Worm (Caenorhabditis elegans) whole organism, young adult: ENCODE measurements around the gene R07E5.15.
A peak's percentile ranks its signal among the peaks of the same experiment; 100 is the strongest.
"Not testable (repeated sequence)": the region's sequence is repeated elsewhere in the genome, so short reads cannot be mapped to it uniquely, and the experiment has no call there.

Experiments used
- B0336.3 ChIP-seq: fragments of 200-800 bp; sonication (Bioruptor generic); IDR thresholded peaks from 2 replicates; pipeline ENCODE4 v1.3.6; 2022; ENCODE audit warnings: missing genetic modification characterization, missing compliant biosample characterization
- C06A6.2 ChIP-seq: fragments of 200-800 bp; sonication (Bioruptor generic); conservative IDR thresholded peaks from 2 replicates; pipeline ENCODE4 v1.3.6; 2022; ENCODE audit warnings: missing genetic modification characterization, missing compliant biosample characterization
- D2030.7 ChIP-seq: fragments of 200-800 bp; sonication (Bioruptor generic); IDR thresholded peaks from 2 replicates; pipeline ENCODE4 v1.3.6; 2022; ENCODE audit warnings: missing genetic modification reagents, missing genetic modification characterization, missing compliant biosample characterization
- F22D6.2 ChIP-seq: sonication (generic microtip); optimal IDR thresholded peaks from 2 replicates; lab custom pipeline; 2016; ENCODE audit warnings: mild to moderate bottlenecking, missing genetic modification characterization, missing compliant biosample characterization
- F23B12.7 ChIP-seq: sonication (generic microtip); optimal IDR thresholded peaks from 2 replicates; lab custom pipeline; 2017; ENCODE audit warnings: missing genetic modification characterization, mild to moderate bottlenecking, missing compliant biosample characterization, antibody characterized with exemption, moderate library complexity; ENCODE audit not compliant: insufficient read depth
- F37B4.10 ChIP-seq: fragments of 200-800 bp; sonication (Bioruptor generic); IDR thresholded peaks from 2 replicates; pipeline ENCODE4 v1.3.6; 2022; ENCODE audit warnings: missing genetic modification characterization, missing compliant biosample characterization
- Y95B8A.8 ChIP-seq: fragments of 200-800 bp; sonication (Bioruptor generic); IDR thresholded peaks from 2 replicates; pipeline ENCODE4 v1.3.6; 2022; ENCODE audit warnings: missing genetic modification reagents, missing genetic modification characterization, missing compliant biosample characterization
- attf-5 ChIP-seq: fragments of 200-800 bp; sonication (Bioruptor generic); optimal IDR thresholded peaks from 2 replicates; lab custom pipeline; 2018; ENCODE audit warnings: mild to moderate bottlenecking, missing genetic modification characterization, missing compliant biosample characterization
- attf-6 ChIP-seq: fragments of 200-800 bp; sonication (Bioruptor generic); IDR thresholded peaks from 2 replicates; pipeline ENCODE4 v1.3.6; 2022; ENCODE audit warnings: missing genetic modification reagents, missing genetic modification characterization, missing compliant biosample characterization
- bed-2 ChIP-seq: fragments of 200-800 bp; sonication (Bioruptor generic); IDR thresholded peaks from 2 replicates; pipeline ENCODE4 v1.3.6; 2022; ENCODE audit warnings: missing genetic modification reagents, missing genetic modification characterization, missing compliant biosample characterization
- ceh-40 ChIP-seq: fragments of 200-800 bp; sonication (Bioruptor generic); IDR thresholded peaks from 2 replicates; pipeline ENCODE4 v1.3.6; 2022; ENCODE audit warnings: missing genetic modification characterization, missing compliant biosample characterization
- ceh-58 ChIP-seq: fragments of 200-800 bp; sonication (Bioruptor generic); IDR thresholded peaks from 2 replicates; pipeline ENCODE4 v1.3.6; 2022; ENCODE audit warnings: missing genetic modification characterization, missing compliant biosample characterization
- ceh-91 ChIP-seq: fragments of 200-800 bp; sonication (Bioruptor generic); IDR thresholded peaks from 2 replicates; pipeline ENCODE4 v1.3.6; 2022; ENCODE audit warnings: missing genetic modification reagents, missing genetic modification characterization, missing compliant biosample characterization
- ekl-4 ChIP-seq: fragments of 200-800 bp; sonication (Bioruptor generic); IDR thresholded peaks from 2 replicates; pipeline ENCODE4 v1.3.6; 2022; ENCODE audit warnings: missing genetic modification reagents, missing genetic modification characterization, missing compliant biosample characterization
- ets-4 ChIP-seq: fragments of 200-800 bp; sonication (Bioruptor generic); optimal IDR thresholded peaks from 2 replicates; lab custom pipeline; 2018; ENCODE audit warnings: mild to moderate bottlenecking, missing genetic modification characterization, missing compliant biosample characterization
- fkh-3 ChIP-seq: sonication (generic microtip); optimal IDR thresholded peaks from 2 replicates; lab custom pipeline; 2016; ENCODE audit warnings: mild to moderate bottlenecking, missing genetic modification characterization, missing compliant biosample characterization
- him-1 ChIP-seq: sonication (generic microtip); optimal IDR thresholded peaks from 2 replicates; lab custom pipeline; 2016; ENCODE audit warnings: missing genotype, missing genetic modification reagents, missing genetic modification characterization, missing compliant biosample characterization
- lag-1 ChIP-seq: fragments of 200-800 bp; sonication (Bioruptor generic); IDR thresholded peaks from 2 replicates; pipeline ENCODE4 v1.3.6; 2022; ENCODE audit warnings: missing genetic modification reagents, missing genetic modification characterization, missing compliant biosample characterization
- let-526 ChIP-seq: fragments of 200-800 bp; sonication (Bioruptor generic); IDR thresholded peaks from 2 replicates; pipeline ENCODE4 v1.3.6; 2022; ENCODE audit warnings: missing genetic modification reagents, missing genetic modification characterization, missing compliant biosample characterization
- let-607 ChIP-seq, 2 experiments: fragments of 200-800 bp in 1 of 2; sonication (Bioruptor generic) in 1 of 2; sonication (generic microtip) in 1 of 2; optimal IDR thresholded peaks; 2 replicates each; lab custom pipeline; 2016 to 2018; ENCODE audit warnings: mild to moderate bottlenecking in 2 of 2, missing compliant biosample characterization in 2 of 2, missing genetic modification characterization in 2 of 2, moderate library complexity in 2 of 2, missing genotype in 1 of 2
- lin-26 ChIP-seq: fragments of 200-800 bp; sonication (Bioruptor generic); IDR thresholded peaks from 2 replicates; pipeline ENCODE4 v1.3.6; 2022; ENCODE audit warnings: missing genetic modification reagents, missing genetic modification characterization, missing compliant biosample characterization
- lin-40 ChIP-seq: sonication (generic microtip); optimal IDR thresholded peaks from 2 replicates; lab custom pipeline; 2016; ENCODE audit warnings: missing genetic modification characterization, mild to moderate bottlenecking, missing compliant biosample characterization, missing genotype, missing genetic modification reagents
- madf-3 ChIP-seq: fragments of 200-800 bp; sonication (Bioruptor generic); IDR thresholded peaks from 2 replicates; pipeline ENCODE4 v1.3.6; 2022; ENCODE audit warnings: missing genetic modification reagents, missing genetic modification characterization, missing compliant biosample characterization
- madf-8 ChIP-seq: fragments of 200-800 bp; sonication (Bioruptor generic); conservative IDR thresholded peaks from 2 replicates; pipeline ENCODE4 v1.3.6; 2022; ENCODE audit warnings: missing genetic modification reagents, missing genetic modification characterization, missing compliant biosample characterization
- mcd-1 ChIP-seq: fragments of 200-800 bp; sonication (Bioruptor generic); IDR thresholded peaks from 2 replicates; pipeline ENCODE4 v1.3.6; 2022; ENCODE audit warnings: missing genetic modification reagents, missing genetic modification characterization, missing compliant biosample characterization
- mel-28 ChIP-seq: sonication (generic microtip); optimal IDR thresholded peaks from 2 replicates; lab custom pipeline; 2016; ENCODE audit warnings: borderline replicate concordance, mild to moderate bottlenecking, missing genetic modification characterization, missing compliant biosample characterization
- mxl-1 ChIP-seq: sonication (generic microtip); optimal IDR thresholded peaks from 2 replicates; lab custom pipeline; 2016; ENCODE audit warnings: missing genetic modification characterization, missing compliant biosample characterization
- rcor-1 ChIP-seq: fragments of 200-800 bp; sonication (Bioruptor generic); IDR thresholded peaks from 2 replicates; pipeline ENCODE4 v1.3.6; 2022; ENCODE audit warnings: missing genetic modification reagents, missing genetic modification characterization, missing compliant biosample characterization
- rec-8 ChIP-seq, 2 experiments: sonication (generic microtip); optimal IDR thresholded peaks; 2 replicates each; lab custom pipeline; 2016; ENCODE audit warnings: mild to moderate bottlenecking in 2 of 2, missing genetic modification characterization in 2 of 2, missing genetic modification reagents in 2 of 2, missing genotype in 2 of 2, missing biosample characterization in 1 of 2, missing compliant biosample characterization in 1 of 2, moderate library complexity in 1 of 2
- repo-1 ChIP-seq: sonication (generic microtip); optimal IDR thresholded peaks from 2 replicates; lab custom pipeline; 2017; ENCODE audit warnings: mild to moderate bottlenecking, missing genetic modification characterization, missing compliant biosample characterization
- rpc-1 ChIP-seq, 2 experiments: fragments of 150-350 bp in 1 of 2; sonication (generic microtip) in 1 of 2; optimal IDR thresholded peaks; 2 replicates each; lab custom pipeline; 2014 to 2018; ENCODE audit warnings: missing biosample characterization in 1 of 2, missing genetic modification characterization in 1 of 2, missing genetic modification reagents in 1 of 2, missing genotype in 1 of 2
- snpc-4 ChIP-seq, 5 experiments: fragments of 150-350 bp in 1 of 5; sonication (generic microtip) in 4 of 5; optimal IDR thresholded peaks; 2 replicates each; lab custom pipeline; 2014 to 2018; ENCODE audit warnings: missing genetic modification characterization in 5 of 5, missing biosample characterization in 3 of 5, antibody characterized with exemption in 2 of 5, mild to moderate bottlenecking in 2 of 5, missing compliant biosample characterization in 2 of 5, missing genotype in 2 of 5, moderate library complexity in 2 of 5, missing genetic modification reagents in 1 of 5
- somi-1 ChIP-seq: fragments of 200-800 bp; sonication (Bioruptor generic); optimal IDR thresholded peaks from 2 replicates; lab custom pipeline; 2018; ENCODE audit warnings: mild to moderate bottlenecking, missing genetic modification characterization, missing compliant biosample characterization
- unc-130 ChIP-seq: sonication (generic microtip); optimal IDR thresholded peaks from 2 replicates; lab custom pipeline; 2016; ENCODE audit warnings: missing genetic modification reagents, missing genetic modification characterization, missing compliant biosample characterization
- ztf-25 ChIP-seq: fragments of 200-800 bp; sonication (Bioruptor generic); IDR thresholded peaks from 2 replicates; pipeline ENCODE4 v1.3.6; 2022; ENCODE audit warnings: missing genetic modification reagents, missing genetic modification characterization, missing compliant biosample characterization
- ztf-28 ChIP-seq: fragments of 200-800 bp; sonication (Bioruptor generic); IDR thresholded peaks from 2 replicates; pipeline ENCODE4 v1.3.6; 2022; ENCODE audit warnings: missing genetic modification reagents, missing genetic modification characterization, missing compliant biosample characterization
- ztf-6 ChIP-seq: fragments of 200-800 bp; sonication (Bioruptor generic); IDR thresholded peaks from 2 replicates; pipeline ENCODE4 v1.3.6; 2022; ENCODE audit warnings: missing genetic modification reagents, missing genetic modification characterization, missing compliant biosample characterization

R07E5.15 gene

DNA sequence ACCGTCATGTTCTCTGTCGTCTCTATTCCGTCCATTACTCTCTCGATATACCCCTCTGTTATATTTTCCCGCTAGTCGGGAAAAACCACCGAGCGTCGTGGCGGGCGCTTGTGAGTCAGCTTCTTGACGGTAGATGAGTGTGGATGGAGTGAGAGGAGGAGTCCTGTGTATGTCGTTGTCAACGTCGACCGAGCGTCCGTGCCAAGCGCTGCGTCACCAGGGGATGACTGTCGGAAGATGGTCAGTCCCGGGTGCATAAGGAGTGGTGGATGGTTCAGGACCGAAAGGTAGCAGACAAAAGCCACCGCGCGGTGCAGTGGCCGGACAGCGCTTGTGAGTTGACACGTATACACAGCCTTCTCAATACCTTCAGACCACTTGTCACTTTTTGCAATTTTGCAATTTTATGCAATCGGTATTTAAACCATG is 31.8 kb upstream of the R07E5.15 start (continued):
- TF ChIP-seq madf-8 (GFP tag; lab: Robert Waterston, UW): peak; percentile 29; the same call in 1 of the 2 replicates
- TF ChIP-seq repo-1 (tag; lab: Kevin White, UChicago): peak; percentile 74
- not testable (repeated sequence) for TF ChIP-seq snpc-4 (GFP tag; optimal IDR thresholded peaks at IDR 0.05; lab: Kevin White, UChicago)
- peak in 2 of 4 experiments; percentile 44 to 65 for TF ChIP-seq snpc-4 (tag; optimal IDR thresholded peaks at IDR 0.05; lab: Kevin White, UChicago)
- TF ChIP-seq rpc-1 (optimal IDR thresholded peaks at IDR 0.05; lab: Kevin White, UChicago): peak; percentile 69
- TF ChIP-seq rpc-1 (tag; optimal IDR thresholded peaks at IDR 0.05; lab: Kevin White, UChicago): peak; percentile 66
- peak; percentile 45 for TF ChIP-seq somi-1
- TF ChIP-seq D2030.7 (GFP tag; lab: Robert Waterston, UW): peak; percentile 85
- peak; percentile 50; the same call in 1 of the 2 replicates for TF ChIP-seq C06A6.2 (GFP tag; lab: Robert Waterston, UW)
- peak; percentile 64; the same call in 1 of the 2 replicates for TF ChIP-seq ekl-4 (GFP tag; lab: Robert Waterston, UW)
- TF ChIP-seq let-607 (tag; optimal IDR thresholded peaks at IDR 0.05; lab: Kevin White, UChicago): peak in 1 of 2 experiments; percentile 45
- TF ChIP-seq ceh-91 (GFP tag; lab: Robert Waterston, UW): 0 out of 2 replicates have a peak, but pooled peaks have one; percentile 39
- TF ChIP-seq ceh-40 (GFP tag; lab: Robert Waterston, UW): peak; percentile 51; the same call in 1 of the 2 replicates
- peak; percentile 1 for TF ChIP-seq F22D6.2 (tag; lab: Kevin White, UChicago)
- TF ChIP-seq lin-26 (GFP tag; lab: Robert Waterston, UW): peak; percentile 86
- TF ChIP-seq Y95B8A.8 (GFP tag; lab: Robert Waterston, UW): 0 out of 2 replicates have a peak, but pooled peaks have one; percentile 53
- 0 out of 2 replicates have a peak, but pooled peaks have one; percentile 22 for TF ChIP-seq F37B4.10 (GFP tag; lab: Robert Waterston, UW)
- TF ChIP-seq rec-8 (tag; optimal IDR thresholded peaks at IDR 0.05; lab: Kevin White, UChicago): peak in 1 of 2 experiments; percentile 32
- 0 out of 2 replicates have a peak, but pooled peaks have one; percentile 40 for TF ChIP-seq ztf-28
- peak; percentile 85 for TF ChIP-seq rcor-1 (GFP tag; lab: Robert Waterston, UW)
- TF ChIP-seq attf-6: 0 out of 2 replicates have a peak, but pooled peaks have one; percentile 50
- peak; percentile 58 for TF ChIP-seq attf-5 (GFP tag; lab: Kevin White, UChicago)
- TF ChIP-seq him-1 (tag; lab: Kevin White, UChicago): peak; percentile 6
- TF ChIP-seq F23B12.7: peak; percentile 47
- TF ChIP-seq madf-3 (GFP tag; lab: Robert Waterston, UW): 0 out of 2 replicates have a peak, but pooled peaks have one; percentile 42
- peak; percentile 4; the same call in 1 of the 2 replicates for TF ChIP-seq let-526 (GFP tag; lab: Robert Waterston, UW)
- peak; percentile 48; the same call in 1 of the 2 replicates for TF ChIP-seq ztf-25 (GFP tag; lab: Robert Waterston, UW)
- peak; percentile 80 for TF ChIP-seq mcd-1 (GFP tag; lab: Robert Waterston, UW)
- peak; percentile 73 for TF ChIP-seq lin-40 (tag; lab: Kevin White, UChicago)
- peak; percentile 33 for TF ChIP-seq mel-28

DNA sequence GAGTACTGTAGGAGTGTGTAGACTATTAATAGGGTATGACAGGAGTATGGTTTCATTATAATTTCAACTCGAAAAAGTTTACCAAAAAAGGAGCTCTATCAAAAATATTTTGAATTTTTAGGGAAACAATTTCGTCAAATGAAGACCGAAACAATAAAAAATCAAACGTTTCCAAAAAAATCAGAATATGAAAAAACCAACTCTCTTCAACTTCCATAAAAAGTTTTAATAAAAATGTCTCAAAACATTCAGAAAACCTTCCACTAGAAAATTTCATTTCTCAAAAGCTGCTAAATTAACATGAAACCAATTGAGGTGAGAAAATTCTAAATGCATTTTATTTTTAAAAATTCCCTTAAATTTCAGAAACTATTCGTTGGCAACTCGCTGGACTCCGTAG is 30.7 kb upstream of the R07E5.15 start, which contains the start of gene ckb-3:
ckb-3 (plus strand) TSS at position 301 of the 400 bp plus-strand sequence.
- TF ChIP-seq B0336.3 (no peak), lin-26 (GFP tag; lab: Robert Waterston, UW) (no peak), bed-2 (GFP tag; lab: Robert Waterston, UW) (no peak), unc-130 (GFP tag; lab: Kevin White, UChicago) (no peak), fkh-3 (tag; lab: Kevin White, UChicago) (no peak), lin-40 (tag; lab: Kevin White, UChicago) (no peak), ztf-6 (GFP tag; lab: Robert Waterston, UW) (no peak), lag-1 (GFP tag; lab: Robert Waterston, UW) (no peak), mxl-1 (no peak), ets-4 (no peak), ceh-58 (GFP tag; lab: Robert Waterston, UW) (no peak)
